Fruit fly (Drosophila melanogaster): ENCODE results near the gene Ca-beta.
A peak's percentile ranks its signal among the peaks of the same experiment; 100 is the strongest.

Gene Ca-beta

dm6 chr2L:11113011-11113528 lies 90.3 kb downstream of the Ca-beta start, which contains the start of gene Idua (continued):
- peak; percentile 73 for TF ChIP-seq CG17385 (GFP tag; optimal IDR thresholded peaks at IDR 0.05)
- TF ChIP-seq stc (GFP tag; IDR thresholded peaks at IDR 0.05) = peak; percentile 67
- peak; percentile 72 for TF ChIP-seq phol (tag; optimal IDR thresholded peaks at IDR 0.05)
- no peak for TF ChIP-seq Optix (GFP tag; IDR thresholded peaks at IDR 0.05)
- TF ChIP-seq CG11398 (GFP tag; optimal IDR thresholded peaks at IDR 0.05) = no peak
- TF ChIP-seq Ada2b (GFP tag; IDR thresholded peaks at IDR 0.05) = peak; percentile 53; the same call in 1 of the 2 replicates
- TF ChIP-seq CG6854 (GFP tag; optimal IDR thresholded peaks at IDR 0.05) = peak; percentile 82
- 0 out of 2 replicates have a peak, but pooled peaks have one; percentile 12 for TF ChIP-seq NFAT (GFP tag; IDR thresholded peaks at IDR 0.05)
- TF ChIP-seq H2.0 (GFP tag; IDR thresholded peaks at IDR 0.05) = peak; percentile 31; the same call in 1 of the 2 replicates
- TF ChIP-seq Hr51 (GFP tag; optimal IDR thresholded peaks at IDR 0.05) = peak in 1 of 2 experiments; percentile 21
- peak; percentile 65 for TF ChIP-seq Hey (tag; optimal IDR thresholded peaks at IDR 0.05)
- TF ChIP-seq CG4282 (GFP tag; optimal IDR thresholded peaks at IDR 0.05) = no peak
- 0 out of 3 replicates have a peak, but pooled peaks have one; percentile 36 for TF ChIP-seq ken (GFP tag; IDR thresholded peaks at IDR 0.05)
- peak; percentile 61 for TF ChIP-seq Xbp1 (GFP tag; optimal IDR thresholded peaks at IDR 0.05)
- TF ChIP-seq so (GFP tag; IDR thresholded peaks at IDR 0.05) = peak; percentile 61; the same call in 1 of the 3 replicates
- peak; percentile 60; the same call in 1 of the 3 replicates for TF ChIP-seq CG7357 (GFP tag; IDR thresholded peaks at IDR 0.05)
- peak; percentile 68 for TF ChIP-seq CG12299 (tag; optimal IDR thresholded peaks at IDR 0.05)
- no peak for TF ChIP-seq Jarid2 (GFP tag; optimal IDR thresholded peaks at IDR 0.05)
- no peak for TF ChIP-seq usp (GFP tag; optimal IDR thresholded peaks at IDR 0.05)
- peak; percentile 35 for TF ChIP-seq CG3407 (GFP tag; optimal IDR thresholded peaks at IDR 0.05)
- no peak for TF ChIP-seq D (optimal IDR thresholded peaks at IDR 0.05)
- peak; percentile 76 for TF ChIP-seq D (GFP tag; optimal IDR thresholded peaks at IDR 0.05)
- 0 out of 2 replicates have a peak, but pooled peaks have one; percentile 7 for TF ChIP-seq Gsc (GFP tag; IDR thresholded peaks at IDR 0.05)
- TF ChIP-seq kah (GFP tag; optimal IDR thresholded peaks at IDR 0.05) = peak; percentile 12
- TF ChIP-seq CG9727 (GFP tag; optimal IDR thresholded peaks at IDR 0.05) = peak; percentile 82
- no peak for TF ChIP-seq CG10959 (GFP tag; IDR thresholded peaks at IDR 0.05)
- TF ChIP-seq Fer1 (GFP tag; optimal IDR thresholded peaks at IDR 0.05) = peak; percentile 89
- TF ChIP-seq CG6689 (GFP tag; IDR thresholded peaks at IDR 0.05) = peak; percentile 74
- peak; percentile 93 for TF ChIP-seq Meics (GFP tag; optimal IDR thresholded peaks at IDR 0.05)
- TF ChIP-seq Fer2 (tag; optimal IDR thresholded peaks at IDR 0.05) = peak; percentile 40
- no peak for TF ChIP-seq Lhr (GFP tag; optimal IDR thresholded peaks at IDR 0.05)
- no peak for TF ChIP-seq CG18764 (GFP tag; optimal IDR thresholded peaks at IDR 0.05)
- peak; percentile 69; the same call in 2 of the 3 replicates for TF ChIP-seq CG11093 (GFP tag; IDR thresholded peaks at IDR 0.05)
- no peak for TF ChIP-seq CG3838 (GFP tag; optimal IDR thresholded peaks at IDR 0.05)
- TF ChIP-seq CG4424 (GFP tag; optimal IDR thresholded peaks at IDR 0.05) = peak; percentile 68
- TF ChIP-seq CG32772 (GFP tag; IDR thresholded peaks at IDR 0.05) = 0 out of 2 replicates have a peak, but pooled peaks have one; percentile 31
- peak; percentile 82 for TF ChIP-seq CG3281 (GFP tag; optimal IDR thresholded peaks at IDR 0.05)
- TF ChIP-seq grn (GFP tag; optimal IDR thresholded peaks at IDR 0.05) = peak; percentile 38
- peak; percentile 58 for TF ChIP-seq az2 (GFP tag; optimal IDR thresholded peaks at IDR 0.05)
- no peak for TF ChIP-seq luna (GFP tag; optimal IDR thresholded peaks at IDR 0.05)
- TF ChIP-seq slou (GFP tag; optimal IDR thresholded peaks at IDR 0.05) = peak; percentile 2
- TF ChIP-seq ATbp (GFP tag; optimal IDR thresholded peaks at IDR 0.05) = no peak
- peak in 1 of 2 experiments; percentile 8 for TF ChIP-seq crp (GFP tag; optimal IDR thresholded peaks at IDR 0.05)
- peak; percentile 33 for TF ChIP-seq dmrt11E (tag; optimal IDR thresholded peaks at IDR 0.05)
- peak; percentile 66 for TF ChIP-seq CG18619 (GFP tag; optimal IDR thresholded peaks at IDR 0.05)
- TF ChIP-seq Asciz (GFP tag; optimal IDR thresholded peaks at IDR 0.05) = peak; percentile 70
- 0 out of 3 replicates have a peak, but pooled peaks have one; percentile 26 for TF ChIP-seq otp (GFP tag; IDR thresholded peaks at IDR 0.05)
- peak; percentile 79 for TF ChIP-seq CG32532 (GFP tag; IDR thresholded peaks at IDR 0.05)
- peak; percentile 7 for TF ChIP-seq CG4854 (GFP tag; optimal IDR thresholded peaks at IDR 0.05)
- TF ChIP-seq wek (GFP tag; optimal IDR thresholded peaks at IDR 0.05) = peak; percentile 1
